Worm (Caenorhabditis elegans) whole organism, L1 larva: ENCODE measurements around the gene pst-2.
A peak's percentile ranks its signal among the peaks of the same experiment; 100 is the strongest.

Source experiments
- C04F5.9 ChIP-seq: sonication (generic microtip); optimal IDR thresholded peaks from 2 replicates; lab custom pipeline; 2016; ENCODE audit warnings: missing genetic modification characterization, missing compliant biosample characterization
- C16A3.4 ChIP-seq: fragments of 150-350 bp; optimal IDR thresholded peaks from 2 replicates; lab custom pipeline; 2014; ENCODE audit warnings: missing biosample characterization, missing genetic modification characterization
- F16B12.6 ChIP-seq: fragments of 150-350 bp; optimal IDR thresholded peaks from 2 replicates; lab custom pipeline; 2014; ENCODE audit warnings: missing biosample characterization, missing genetic modification characterization
- aly-2 ChIP-seq: fragments of 150-350 bp; optimal IDR thresholded peaks from 2 replicates; lab custom pipeline; 2014; ENCODE audit warnings: missing biosample characterization, missing genetic modification characterization
- ama-1 ChIP-seq: fragments of 150-350 bp; optimal IDR thresholded peaks from 2 replicates; lab custom pipeline; 2014
- blmp-1 ChIP-seq: fragments of 150-350 bp; optimal IDR thresholded peaks from 2 replicates; lab custom pipeline; 2014; ENCODE audit warnings: missing biosample characterization, missing genetic modification characterization
- ceh-8 ChIP-seq: fragments of 200-800 bp; sonication (Bioruptor generic); optimal IDR thresholded peaks from 2 replicates; lab custom pipeline; 2018; ENCODE audit warnings: mild to moderate bottlenecking, missing genetic modification characterization, moderate library complexity, missing compliant biosample characterization
- ces-1 ChIP-seq: fragments of 150-350 bp; optimal IDR thresholded peaks from 2 replicates; lab custom pipeline; 2014; ENCODE audit warnings: missing biosample characterization, missing genetic modification reagents, missing genetic modification characterization
- dsc-1 ChIP-seq: sonication (generic microtip); optimal IDR thresholded peaks from 2 replicates; lab custom pipeline; 2016; ENCODE audit warnings: mild to moderate bottlenecking, missing genetic modification characterization, missing compliant biosample characterization
- egl-13 ChIP-seq: sonication (generic microtip); optimal IDR thresholded peaks from 2 replicates; lab custom pipeline; 2016; ENCODE audit warnings: missing genotype, missing genetic modification reagents, missing genetic modification characterization, missing compliant biosample characterization
- egl-27 ChIP-seq, 2 experiments: fragments of 150-350 bp in 1 of 2; sonication (generic microtip); optimal IDR thresholded peaks; 3 replicates each; lab custom pipeline; 2017 to 2018; ENCODE audit warnings: missing biosample characterization in 2 of 2, missing genetic modification characterization in 2 of 2, missing genetic modification reagents in 2 of 2
- elt-2 ChIP-seq: sonication (generic microtip); optimal IDR thresholded peaks from 2 replicates; lab custom pipeline; 2016; ENCODE audit warnings: missing genetic modification characterization, mild to moderate bottlenecking, inconsistent platforms, missing compliant biosample characterization, missing genetic modification reagents
- elt-3 ChIP-seq, 6 experiments: fragments of 150-350 bp in 1 of 6; sonication (generic microtip); optimal IDR thresholded peaks; 2 replicates each; lab custom pipeline; 2017 to 2018; ENCODE audit warnings: missing biosample characterization in 6 of 6, missing genetic modification characterization in 6 of 6, inconsistent platforms in 1 of 6
- fkh-4 ChIP-seq: sonication (generic microtip); optimal IDR thresholded peaks from 2 replicates; lab custom pipeline; 2016; ENCODE audit warnings: missing compliant biosample characterization, missing genetic modification characterization, borderline replicate concordance
- fkh-8 ChIP-seq: sonication (generic microtip); optimal IDR thresholded peaks from 2 replicates; lab custom pipeline; 2016; ENCODE audit warnings: mild to moderate bottlenecking, missing genetic modification characterization, missing compliant biosample characterization
- grh-1 ChIP-seq: fragments of 200-800 bp; sonication (Bioruptor generic); IDR thresholded peaks from 2 replicates; pipeline ENCODE4 v1.3.6; 2022; ENCODE audit warnings: missing genetic modification reagents, missing genetic modification characterization, missing compliant biosample characterization
- hlh-17 ChIP-seq: fragments of 200-800 bp; sonication (Bioruptor generic); optimal IDR thresholded peaks from 2 replicates; lab custom pipeline; 2018; ENCODE audit warnings: missing genetic modification characterization, mild to moderate bottlenecking, missing compliant biosample characterization, moderate library complexity, borderline replicate concordance
- hlh-4 ChIP-seq: sonication (generic microtip); optimal IDR thresholded peaks from 2 replicates; lab custom pipeline; 2016; ENCODE audit warnings: mild to moderate bottlenecking, missing genetic modification characterization, missing compliant biosample characterization
- irx-1 ChIP-seq: sonication (generic microtip); optimal IDR thresholded peaks from 2 replicates; lab custom pipeline; 2016; ENCODE audit warnings: missing genetic modification characterization, missing compliant biosample characterization
- isw-1 ChIP-seq: fragments of 200-800 bp; sonication (Bioruptor generic); IDR thresholded peaks from 2 replicates; pipeline ENCODE4 v1.3.6; 2022; ENCODE audit warnings: missing genetic modification characterization, missing compliant biosample characterization
- lin-14 ChIP-seq: fragments of 200-800 bp; sonication (Bioruptor generic); optimal IDR thresholded peaks from 2 replicates; lab custom pipeline; 2018; ENCODE audit warnings: mild to moderate bottlenecking, missing genetic modification characterization, moderate library complexity, missing compliant biosample characterization
- lir-3 ChIP-seq: sonication (generic microtip); optimal IDR thresholded peaks from 2 replicates; lab custom pipeline; 2016; ENCODE audit warnings: mild to moderate bottlenecking, missing genetic modification characterization, moderate library complexity, missing compliant biosample characterization; ENCODE audit not compliant: poor library complexity
- lsy-2 ChIP-seq, 2 experiments: fragments of 150-350 bp; optimal IDR thresholded peaks; 2 replicates each; lab custom pipeline; 2014; ENCODE audit warnings: missing biosample characterization in 2 of 2, missing genetic modification characterization in 2 of 2
- mab-9 ChIP-seq: fragments of 200-800 bp; sonication (Bioruptor generic); IDR thresholded peaks from 2 replicates; pipeline ENCODE4 v1.3.6; 2022; ENCODE audit warnings: missing genetic modification reagents, missing genetic modification characterization, missing compliant biosample characterization
- mep-1 ChIP-seq: fragments of 150-350 bp; optimal IDR thresholded peaks from 2 replicates; lab custom pipeline; 2014; ENCODE audit warnings: missing biosample characterization, missing genetic modification characterization
- nhr-19 ChIP-seq: fragments of 200-800 bp; sonication (Bioruptor generic); conservative IDR thresholded peaks from 2 replicates; pipeline ENCODE4 v1.3.6; 2022; ENCODE audit warnings: missing genetic modification characterization, missing compliant biosample characterization
- nhr-20 ChIP-seq: sonication (generic microtip); optimal IDR thresholded peaks from 2 replicates; lab custom pipeline; 2016; ENCODE audit warnings: mild to moderate bottlenecking, missing genetic modification characterization, missing compliant biosample characterization
- nhr-28 ChIP-seq: fragments of 150-350 bp; optimal IDR thresholded peaks from 2 replicates; lab custom pipeline; 2014; ENCODE audit warnings: missing biosample characterization, missing genetic modification characterization
- nhr-71 ChIP-seq: sonication (generic microtip); optimal IDR thresholded peaks from 2 replicates; lab custom pipeline; 2016; ENCODE audit warnings: mild to moderate bottlenecking, missing genetic modification characterization, moderate library complexity, missing compliant biosample characterization
- nhr-77 ChIP-seq: fragments of 150-350 bp; optimal IDR thresholded peaks from 2 replicates; lab custom pipeline; 2014; ENCODE audit warnings: missing biosample characterization, missing genetic modification characterization
- nhr-85 ChIP-seq: sonication (generic microtip); peaks from one replicate; lab custom pipeline; 2016; ENCODE audit warnings: missing genetic modification characterization, inconsistent platforms, missing compliant biosample characterization
- nhr-90 ChIP-seq: sonication (generic microtip); optimal IDR thresholded peaks from 2 replicates; lab custom pipeline; 2016; ENCODE audit warnings: mild to moderate bottlenecking, missing genetic modification characterization, missing compliant biosample characterization; ENCODE audit not compliant: poor library complexity
- pax-3 ChIP-seq: fragments of 200-800 bp; sonication (Bioruptor generic); optimal IDR thresholded peaks from 2 replicates; lab custom pipeline; 2018; ENCODE audit warnings: mild to moderate bottlenecking, missing genetic modification characterization, moderate library complexity, missing compliant biosample characterization
- pqm-1 ChIP-seq: sonication (generic microtip); optimal IDR thresholded peaks from 3 replicates; lab custom pipeline; 2017; ENCODE audit warnings: missing biosample characterization, missing genetic modification characterization
- rnt-1 ChIP-seq: sonication (generic microtip); optimal IDR thresholded peaks from 2 replicates; lab custom pipeline; 2016; ENCODE audit warnings: mild to moderate bottlenecking, missing genetic modification characterization, moderate library complexity, missing compliant biosample characterization
- snu-23 ChIP-seq: sonication (generic microtip); optimal IDR thresholded peaks from 2 replicates; lab custom pipeline; 2016; ENCODE audit warnings: missing genetic modification characterization, missing compliant biosample characterization
- tbx-2 ChIP-seq: sonication (generic microtip); optimal IDR thresholded peaks from 2 replicates; lab custom pipeline; 2016; ENCODE audit warnings: missing genetic modification characterization, missing compliant biosample characterization
- tlp-1 ChIP-seq: fragments of 150-350 bp; optimal IDR thresholded peaks from 2 replicates; lab custom pipeline; 2014; ENCODE audit warnings: missing biosample characterization, missing genetic modification characterization
- unc-130 ChIP-seq: fragments of 150-350 bp; optimal IDR thresholded peaks from 2 replicates; lab custom pipeline; 2017; ENCODE audit warnings: missing biosample characterization, missing genetic modification characterization, inconsistent platforms
- unc-30 ChIP-seq: sonication (generic microtip); optimal IDR thresholded peaks from 2 replicates; lab custom pipeline; 2017; ENCODE audit warnings: missing biosample characterization, missing genetic modification characterization
- xbp-1 ChIP-seq: sonication (generic microtip); optimal IDR thresholded peaks from 2 replicates; lab custom pipeline; 2016; ENCODE audit warnings: missing genetic modification characterization, missing compliant biosample characterization
- zip-4 ChIP-seq: fragments of 200-800 bp; sonication (Bioruptor generic); optimal IDR thresholded peaks from 2 replicates; lab custom pipeline; 2018; ENCODE audit warnings: mild to moderate bottlenecking, missing genetic modification characterization, moderate library complexity, missing compliant biosample characterization
- ztf-4 ChIP-seq: fragments of 150-350 bp; optimal IDR thresholded peaks from 2 replicates; lab custom pipeline; 2014; ENCODE audit warnings: missing biosample characterization, missing genetic modification characterization

The pst-2 gene

DNA sequence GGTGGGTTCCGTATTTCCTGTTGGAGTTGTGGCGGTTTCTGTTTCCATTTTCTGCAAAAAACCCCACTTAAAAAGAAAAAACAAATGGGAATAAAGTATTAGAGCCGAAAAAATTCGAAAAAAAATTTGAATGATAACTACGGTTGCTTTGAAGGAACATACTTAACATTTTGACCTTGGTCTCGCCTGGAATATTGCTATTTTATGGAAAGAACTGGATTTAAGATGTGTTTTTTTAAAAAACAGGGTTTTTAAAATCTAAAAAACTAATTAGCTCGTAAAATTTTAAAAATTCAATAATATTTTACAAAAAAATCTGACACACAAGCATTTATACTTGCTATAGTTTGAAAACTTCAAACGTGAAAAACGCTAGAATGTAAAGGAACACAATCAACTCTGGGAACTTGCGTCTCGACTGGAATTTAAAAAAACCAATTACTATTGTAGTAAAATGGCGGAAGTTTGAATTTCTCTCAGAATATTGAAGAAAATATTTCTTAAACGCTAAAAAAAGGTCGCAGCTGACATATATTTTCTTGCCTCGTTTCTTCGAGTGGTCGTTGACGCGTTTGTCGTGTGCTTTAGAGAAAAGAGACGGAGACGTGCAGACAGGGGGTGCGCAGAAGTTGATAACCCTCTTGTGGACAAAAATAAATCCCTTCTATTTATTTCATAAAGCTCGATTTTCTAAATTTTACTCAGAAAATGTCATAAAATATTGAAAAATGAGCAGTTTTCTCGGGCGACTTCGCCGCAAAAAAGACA is 17.9 kb downstream of the pst-2 start, which contains the start of the genes lgg-3 and rgs-5 (continued):
- TF ChIP-seq hlh-17 (no peak), C04F5.9 (tag; lab: Kevin White, UChicago) (no peak), nhr-20 (tag; lab: Kevin White, UChicago) (peak; percentile 3), rnt-1 (tag; lab: Kevin White, UChicago) (peak; percentile 34), fkh-4 (tag; lab: Kevin White, UChicago) (no peak), elt-3 (tag; optimal IDR thresholded peaks at IDR 0.05; lab: Kevin White, UChicago) (peak in 1 of 6 experiments; percentile 28), zip-4 (GFP tag; lab: Kevin White, UChicago) (no peak), blmp-1 (tag; lab: Kevin White, UChicago) (peak; percentile 20)

DNA sequence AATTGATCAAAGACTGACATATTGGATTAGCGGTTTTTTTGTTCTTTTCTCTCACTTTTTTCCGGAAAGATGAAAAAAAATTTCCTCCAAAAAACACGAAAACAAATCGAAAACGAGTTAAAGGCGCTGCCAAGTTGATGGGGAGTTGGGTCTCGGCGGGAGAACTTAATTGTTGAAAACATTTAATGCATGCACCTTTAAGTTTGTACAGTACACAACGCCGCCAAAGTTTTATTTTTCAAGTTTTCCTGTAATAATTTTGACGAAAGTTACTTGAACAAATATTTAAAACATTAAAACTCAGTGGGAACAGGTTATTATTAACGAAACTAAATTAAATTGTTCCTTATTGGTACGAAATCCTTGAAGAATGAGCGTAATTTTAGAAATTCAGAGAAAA is 21.3 kb downstream of the pst-2 start:
- TF ChIP-seq dsc-1 (tag; lab: Kevin White, UChicago), result no peak
- no peak for TF ChIP-seq nhr-28 (tag; lab: Kevin White, UChicago)
- no peak for TF ChIP-seq nhr-90
- TF ChIP-seq nhr-20 (tag; lab: Kevin White, UChicago), result no peak
- TF ChIP-seq aly-2, result no peak
- no peak for TF ChIP-seq lin-14 (GFP tag; lab: Kevin White, UChicago)
- no peak for TF ChIP-seq C16A3.4 (tag; lab: Kevin White, UChicago)
- TF ChIP-seq pqm-1 (tag; lab: Kevin White, UChicago), result no peak
- no peak for TF ChIP-seq lir-3
- no peak for TF ChIP-seq isw-1 (GFP tag; lab: Robert Waterston, UW)
- TF ChIP-seq, all 84 proteins: peak for 0

DNA sequence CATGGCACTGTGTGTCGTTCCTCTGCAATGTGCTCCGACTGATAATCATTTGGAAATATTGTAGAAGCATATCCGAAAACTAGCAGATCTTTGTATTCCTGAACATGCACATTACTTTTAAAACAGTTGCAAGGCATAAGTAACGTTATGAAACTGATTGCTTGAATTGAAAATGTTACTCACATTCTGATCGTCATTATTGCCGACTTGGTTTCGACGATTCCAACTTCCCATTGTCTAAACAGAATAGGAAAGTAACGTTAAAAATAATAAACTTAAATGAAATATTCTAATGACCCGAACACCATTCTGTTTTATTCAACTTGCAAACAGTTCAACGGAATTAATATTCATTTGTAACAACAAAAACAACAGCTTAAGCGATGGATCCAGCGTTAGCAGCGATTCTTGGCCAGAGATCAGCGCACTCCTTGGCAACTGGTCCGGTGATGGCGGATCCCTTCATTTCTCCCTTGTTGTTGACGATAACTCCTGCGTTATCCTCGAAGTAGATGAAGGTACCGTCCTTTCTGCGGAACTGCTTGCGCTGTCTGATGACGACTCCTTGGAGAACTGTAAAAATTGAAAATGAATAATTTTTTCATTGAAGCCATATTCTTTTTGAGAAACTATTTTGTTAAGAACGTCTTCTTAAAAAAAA is 25.1 kb downstream of the pst-2 start, which contains the start of gene swp-1:
Gene swp-1, minus strand, starts transcription at position 298 of the 661 bp plus-strand sequence.
- peak; percentile 49 for TF ChIP-seq nhr-85 (tag; lab: Kevin White, UChicago)
- TF ChIP-seq nhr-28 (tag; lab: Kevin White, UChicago), result no peak
- TF ChIP-seq unc-130 (tag; lab: Kevin White, UChicago), result no peak
- TF ChIP-seq irx-1 (tag; lab: Kevin White, UChicago), result no peak
- TF ChIP-seq F16B12.6 (tag; lab: Kevin White, UChicago), result no peak
- peak in 1 of 2 experiments; percentile 26 for TF ChIP-seq lsy-2 (tag; optimal IDR thresholded peaks at IDR 0.05; lab: Kevin White, UChicago)
- peak; percentile 13 for TF ChIP-seq nhr-71 (tag; lab: Kevin White, UChicago)
- TF ChIP-seq hlh-4 (tag; lab: Kevin White, UChicago), result no peak
- no peak for TF ChIP-seq grh-1

DNA sequence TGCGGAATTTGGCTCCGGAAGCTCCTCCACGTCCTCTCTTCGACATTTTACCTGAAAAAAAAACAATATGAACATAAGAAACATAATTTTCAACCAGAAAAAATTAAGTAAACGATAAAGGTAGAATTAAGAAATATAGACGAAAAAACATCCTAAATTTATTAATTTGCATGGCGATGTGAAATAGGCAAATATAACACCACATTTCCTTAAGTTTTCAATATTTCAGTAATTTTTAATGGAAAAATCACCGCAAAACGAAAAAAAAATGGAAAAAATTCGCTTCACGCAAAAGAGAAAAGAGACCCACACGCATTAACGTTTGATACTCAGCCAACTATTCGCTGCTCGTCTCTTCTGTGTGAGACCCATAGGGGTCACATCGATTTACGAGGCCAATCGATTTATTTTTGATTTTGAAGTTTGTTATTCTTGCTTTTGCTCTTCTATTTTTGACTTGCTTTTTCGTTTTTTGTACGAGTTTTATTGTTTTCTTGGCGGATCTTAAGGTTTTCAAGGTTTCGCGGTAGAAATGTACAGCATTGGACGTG is 25.9 kb downstream of the pst-2 start, which contains the start of gene rpl-23:
Gene rpl-23, minus strand, starts transcription at position 51 of the 551 bp plus-strand sequence.
- TF ChIP-seq mep-1 (tag; lab: Kevin White, UChicago) (peak; percentile 95), ztf-4 (peak; percentile 79), nhr-77 (tag; lab: Kevin White, UChicago) (peak; percentile 90), pax-3 (peak; percentile 80), elt-2 (tag; lab: Kevin White, UChicago) (peak; percentile 26), fkh-4 (tag; lab: Kevin White, UChicago) (peak; percentile 43), elt-3 (tag; optimal IDR thresholded peaks at IDR 0.05; lab: Kevin White, UChicago) (peak in 5 of 6 experiments; percentile 45 to 97 (median 83)), egl-13 (tag; lab: Kevin White, UChicago) (peak; percentile 56), snu-23 (GFP tag; lab: Kevin White, UChicago) (peak; percentile 97), nhr-19 (GFP tag; lab: Robert Waterston, UW) (peak; percentile 91), hlh-4 (tag; lab: Kevin White, UChicago) (no peak), tlp-1 (no peak), mab-9 (GFP tag; lab: Robert Waterston, UW) (no peak), xbp-1 (tag; lab: Kevin White, UChicago) (peak; percentile 92), ces-1 (GFP tag; lab: Kevin White, UChicago) (no peak), unc-30 (tag; lab: Kevin White, UChicago) (no peak), irx-1 (tag; lab: Kevin White, UChicago) (peak; percentile 74), lin-14 (GFP tag; lab: Kevin White, UChicago) (peak; percentile 93), ceh-8 (GFP tag; lab: Kevin White, UChicago) (peak; percentile 15), egl-27 (tag; optimal IDR thresholded peaks at IDR 0.05; lab: Kevin White, UChicago) (peak; percentile 14 to 16), fkh-8 (tag; lab: Kevin White, UChicago) (peak; percentile 91), ama-1 (lab: Kevin White, UChicago) (peak; percentile 85), tbx-2 (tag; lab: Kevin White, UChicago) (peak; percentile 90)
